Fruit fly (Drosophila melanogaster) whole organism, prepupa: Measurements from ENCODE around the gene CG42557.

Experiments
- Blimp-1 ChIP-seq: fragments of 200-800 bp; sonication (Bioruptor generic); optimal IDR thresholded peaks from 3 replicates; lab custom pipeline; 2017; ENCODE audit warnings: missing biosample characterization, missing genetic modification characterization, mild to moderate bottlenecking, moderate library complexity, missing genetic modification reagents
- CG10631 ChIP-seq: fragments of 200-800 bp; sonication (Bioruptor generic); optimal IDR thresholded peaks from 2 replicates; lab custom pipeline; 2016; ENCODE audit warnings: missing biosample characterization, missing genetic modification characterization
- CG10669 ChIP-seq: fragments of 200-800 bp; sonication (Bioruptor generic); optimal IDR thresholded peaks from 3 replicates; lab custom pipeline; 2018; ENCODE audit warnings: missing biosample characterization, mild to moderate bottlenecking, missing genetic modification characterization, moderate library complexity
- CG11294 ChIP-seq: fragments of 200-800 bp; sonication (Bioruptor generic); IDR thresholded peaks from 2 replicates; pipeline ENCODE4 v1.3.6; 2022; ENCODE audit warnings: missing biosample characterization, missing genetic modification characterization
- CG11902 ChIP-seq: fragments of 200-800 bp; sonication (Bioruptor generic); optimal IDR thresholded peaks from 3 replicates; lab custom pipeline; 2016; ENCODE audit warnings: missing biosample characterization, missing genetic modification characterization
- CG15336 ChIP-seq: fragments of 200-800 bp; sonication (Bioruptor generic); IDR thresholded peaks from 2 replicates; pipeline ENCODE4 v1.3.6; 2022; ENCODE audit warnings: missing biosample characterization, missing genetic modification characterization
- CG1621 ChIP-seq: fragments of 200-800 bp; sonication (Bioruptor generic); optimal IDR thresholded peaks from 3 replicates; lab custom pipeline; 2018; ENCODE audit warnings: missing biosample characterization, mild to moderate bottlenecking, missing genetic modification characterization
- CG3032 ChIP-seq: fragments of 200-800 bp; optimal IDR thresholded peaks from 2 replicates; lab custom pipeline; 2019; ENCODE audit warnings: missing biosample characterization, mild to moderate bottlenecking, missing genetic modification characterization, moderate library complexity
- CG31627 ChIP-seq: fragments of 200-800 bp; sonication (Bioruptor generic); optimal IDR thresholded peaks from 3 replicates; lab custom pipeline; 2016; ENCODE audit warnings: missing biosample characterization, missing genetic modification characterization
- CG32006 ChIP-seq: fragments of 200-800 bp; sonication (Bioruptor generic); optimal IDR thresholded peaks from 3 replicates; lab custom pipeline; 2017; ENCODE audit warnings: missing biosample characterization, mild to moderate bottlenecking, missing genetic modification characterization
- CG34406 ChIP-seq: fragments of 200-800 bp; sonication (Bioruptor generic); optimal IDR thresholded peaks from 3 replicates; lab custom pipeline; 2016; ENCODE audit warnings: missing biosample characterization, missing genetic modification characterization
- CG3919 ChIP-seq: fragments of 200-800 bp; sonication (Bioruptor generic); optimal IDR thresholded peaks from 3 replicates; lab custom pipeline; 2016; ENCODE audit warnings: missing biosample characterization, missing genetic modification characterization
- CG4318 ChIP-seq: fragments of 200-800 bp; sonication (Bioruptor generic); optimal IDR thresholded peaks from 3 replicates; lab custom pipeline; 2017; ENCODE audit warnings: missing biosample characterization, mild to moderate bottlenecking, missing genetic modification characterization
- CG6163 ChIP-seq: fragments of 200-800 bp; sonication (Bioruptor generic); IDR thresholded peaks from 3 replicates; pipeline ENCODE4 v1.3.6; 2022; ENCODE audit warnings: missing biosample characterization, missing genetic modification characterization
- CG6276 ChIP-seq: fragments of 200-800 bp; sonication (Bioruptor generic); optimal IDR thresholded peaks from 2 replicates; lab custom pipeline; 2017; ENCODE audit warnings: missing biosample characterization, mild to moderate bottlenecking, missing genetic modification characterization
- CG6792 ChIP-seq: fragments of 200-800 bp; sonication (Bioruptor generic); optimal IDR thresholded peaks from 3 replicates; lab custom pipeline; 2016; ENCODE audit warnings: missing biosample characterization, missing genetic modification characterization
- CG6808 ChIP-seq: fragments of 200-800 bp; sonication (Bioruptor generic); optimal IDR thresholded peaks from 3 replicates; lab custom pipeline; 2017; ENCODE audit warnings: missing biosample characterization, missing genetic modification characterization, mild to moderate bottlenecking, moderate library complexity, missing genetic modification reagents
- CG7368 ChIP-seq: fragments of 200-800 bp; sonication (Bioruptor generic); optimal IDR thresholded peaks from 3 replicates; lab custom pipeline; 2016; ENCODE audit warnings: missing biosample characterization, missing genetic modification characterization
- CG8119 ChIP-seq: fragments of 200-800 bp; sonication (Bioruptor generic); IDR thresholded peaks from 3 replicates; pipeline ENCODE4 v1.3.6; 2022; ENCODE audit warnings: missing biosample characterization, missing genetic modification characterization
- CG8632 ChIP-seq: fragments of 200-800 bp; sonication (Bioruptor generic); optimal IDR thresholded peaks from 3 replicates; lab custom pipeline; 2016; ENCODE audit warnings: missing biosample characterization, missing genetic modification characterization
- CG9139 ChIP-seq: fragments of 200-800 bp; sonication (Bioruptor generic); optimal IDR thresholded peaks from 3 replicates; lab custom pipeline; 2017; ENCODE audit warnings: missing biosample characterization, mild to moderate bottlenecking, missing genetic modification characterization
- Eip75B ChIP-seq: fragments of 200-800 bp; sonication (Bioruptor generic); optimal IDR thresholded peaks from 3 replicates; lab custom pipeline; 2016; ENCODE audit warnings: missing biosample characterization, missing genetic modification characterization
- Eip78C ChIP-seq: fragments of 200-800 bp; sonication (Bioruptor generic); peaks from one replicate; lab custom pipeline; 2016; ENCODE audit warnings: missing biosample characterization, missing genetic modification characterization
- Eip93F ChIP-seq: fragments of 200-800 bp; sonication (Bioruptor generic); optimal IDR thresholded peaks from 2 replicates; lab custom pipeline; 2016; ENCODE audit warnings: missing biosample characterization, mild to moderate bottlenecking, missing genetic modification characterization
- Ets96B ChIP-seq: fragments of 200-800 bp; optimal IDR thresholded peaks from 2 replicates; lab custom pipeline; 2019; ENCODE audit warnings: missing biosample characterization, mild to moderate bottlenecking, missing genetic modification characterization, moderate library complexity
- Gug ChIP-seq: fragments of 200-800 bp; sonication (Bioruptor generic); IDR thresholded peaks from 2 replicates; pipeline ENCODE4 v1.3.6; 2022; ENCODE audit warnings: missing biosample characterization, missing genetic modification characterization
- Hr38 ChIP-seq: sonication (Bioruptor generic); optimal IDR thresholded peaks from 2 replicates; lab custom pipeline; 2016; ENCODE audit warnings: missing biosample characterization, missing genetic modification characterization
- Hr39 ChIP-seq: fragments of 200-800 bp; sonication (Bioruptor generic); optimal IDR thresholded peaks from 2 replicates; lab custom pipeline; 2016; ENCODE audit warnings: missing biosample characterization, missing genetic modification characterization
- Lpt ChIP-seq: fragments of 200-800 bp; sonication (Bioruptor generic); optimal IDR thresholded peaks from 3 replicates; lab custom pipeline; 2016; ENCODE audit warnings: missing biosample characterization, missing genetic modification characterization
- Met ChIP-seq: fragments of 200-800 bp; sonication (Bioruptor generic); optimal IDR thresholded peaks from 3 replicates; lab custom pipeline; 2016; ENCODE audit warnings: missing biosample characterization, missing genetic modification characterization
- OdsH ChIP-seq: fragments of 200-800 bp; sonication (Bioruptor generic); optimal IDR thresholded peaks from 3 replicates; lab custom pipeline; 2016; ENCODE audit warnings: missing biosample characterization, missing genetic modification characterization
- Sox102F ChIP-seq: fragments of 200-800 bp; sonication (Bioruptor generic); optimal IDR thresholded peaks from 2 replicates; lab custom pipeline; 2016; ENCODE audit warnings: missing biosample characterization, mild to moderate bottlenecking, missing genetic modification characterization
- Sox14 ChIP-seq: fragments of 200-800 bp; sonication (Bioruptor generic); optimal IDR thresholded peaks from 3 replicates; lab custom pipeline; 2016; ENCODE audit warnings: missing biosample characterization, missing genetic modification characterization
- achi ChIP-seq: fragments of 200-800 bp; sonication (Bioruptor generic); optimal IDR thresholded peaks from 3 replicates; lab custom pipeline; 2016; ENCODE audit warnings: missing biosample characterization, missing genetic modification characterization
- acj6 ChIP-seq: fragments of 200-800 bp; sonication (Bioruptor generic); optimal IDR thresholded peaks from 3 replicates; lab custom pipeline; 2016; ENCODE audit warnings: missing biosample characterization, missing genetic modification characterization
- cyc ChIP-seq: fragments of 200-800 bp; sonication (Bioruptor generic); optimal IDR thresholded peaks from 3 replicates; lab custom pipeline; 2016; ENCODE audit warnings: missing biosample characterization, missing genetic modification characterization
- fd59A ChIP-seq: fragments of 200-800 bp; sonication (Bioruptor generic); optimal IDR thresholded peaks from 2 replicates; lab custom pipeline; 2017; ENCODE audit warnings: missing biosample characterization, mild to moderate bottlenecking, missing genetic modification characterization, missing genetic modification reagents
- fd85E ChIP-seq: fragments of 200-800 bp; sonication (Bioruptor generic); optimal IDR thresholded peaks from 3 replicates; lab custom pipeline; 2016; ENCODE audit warnings: missing biosample characterization, missing genetic modification characterization
- fkh ChIP-seq: fragments of 200-800 bp; sonication (Bioruptor generic); optimal IDR thresholded peaks from 3 replicates; lab custom pipeline; 2017; ENCODE audit warnings: missing biosample characterization, mild to moderate bottlenecking, missing genetic modification characterization, moderate library complexity
- lz ChIP-seq: fragments of 200-800 bp; sonication (Bioruptor generic); optimal IDR thresholded peaks from 3 replicates; lab custom pipeline; 2016; ENCODE audit warnings: missing biosample characterization, missing genetic modification characterization
- net ChIP-seq: fragments of 200-800 bp; sonication (Bioruptor generic); optimal IDR thresholded peaks from 3 replicates; lab custom pipeline; 2016; ENCODE audit warnings: missing biosample characterization, missing genetic modification characterization
- pdm3 ChIP-seq: fragments of 200-800 bp; sonication (Bioruptor generic); optimal IDR thresholded peaks from 3 replicates; lab custom pipeline; 2016; ENCODE audit warnings: missing biosample characterization, missing genetic modification characterization
- salr ChIP-seq, 2 experiments: fragments of 200-800 bp; sonication (Bioruptor generic); optimal IDR thresholded peaks; 3 replicates each; lab custom pipeline; 2016 to 2018; ENCODE audit warnings: missing biosample characterization in 2 of 2, missing genetic modification characterization in 2 of 2, mild to moderate bottlenecking in 1 of 2
- ss ChIP-seq, 2 experiments: fragments of 200-800 bp; sonication (Bioruptor generic); optimal IDR thresholded peaks; 2 replicates in 1 of 2; 3 replicates in 1 of 2; lab custom pipeline; 2017 to 2018; ENCODE audit warnings: mild to moderate bottlenecking in 2 of 2, missing biosample characterization in 2 of 2, missing genetic modification characterization in 2 of 2, moderate library complexity in 1 of 2
- svp ChIP-seq: fragments of 200-800 bp; sonication (Bioruptor generic); peaks from one replicate; lab custom pipeline; 2016; ENCODE audit warnings: missing biosample characterization, missing genetic modification characterization
- topi ChIP-seq: fragments of 200-800 bp; sonication (Bioruptor generic); optimal IDR thresholded peaks from 3 replicates; lab custom pipeline; 2016; ENCODE audit warnings: missing biosample characterization, missing genetic modification characterization

The CG42557 gene

dm6 chr3R:29969347-29969746 lies 36.3 kb downstream of the CG42557 start, which contains the start of gene TkR99D:
Gene TkR99D, minus strand, starts transcription at chr3R:29969447.
- TF ChIP-seq pdm3 (no peak), achi (GFP tag; lab: Kevin White, UChicago) (no peak), cyc (GFP tag; lab: Kevin White, UChicago) (no peak), CG6808 (GFP tag; lab: Kevin White, UChicago) (no peak), OdsH (GFP tag; lab: Kevin White, UChicago) (no peak), Eip75B (GFP tag; lab: Kevin White, UChicago) (no peak), CG7368 (GFP tag; lab: Kevin White, UChicago) (no peak)

DNA sequence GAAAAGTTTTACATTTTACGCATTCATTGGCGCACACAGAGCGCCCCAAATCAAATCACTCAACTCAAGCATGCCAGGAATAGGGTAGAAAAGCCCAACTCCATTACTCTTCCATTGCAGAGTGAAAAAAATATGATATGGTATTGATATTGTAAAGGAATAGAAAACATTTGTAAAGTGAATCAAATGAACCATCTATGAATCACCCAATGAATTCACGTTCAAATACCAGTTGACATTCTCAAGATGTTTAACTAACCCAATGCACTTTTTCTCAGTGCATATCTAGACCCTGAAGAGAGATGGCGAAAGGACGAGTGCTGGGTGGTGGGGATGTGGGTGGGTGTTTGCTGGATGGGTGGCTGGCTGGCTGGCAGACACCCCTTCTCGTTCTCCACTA lies 45.5 kb downstream of the CG42557 start:
- peak; percentile 1 for TF ChIP-seq Eip75B (GFP tag; lab: Kevin White, UChicago)
- TF ChIP-seq Gug: no peak
- TF ChIP-seq CG3919: peak; percentile 8
- peak; percentile 69 for TF ChIP-seq Eip78C (GFP tag; lab: Kevin White, UChicago)
- TF ChIP-seq Hr39 (GFP tag; lab: Kevin White, UChicago): peak; percentile 31
- TF ChIP-seq Hr38 (GFP tag; lab: Kevin White, UChicago): no peak
- no peak for TF ChIP-seq CG3032 (tag; lab: Kevin White, UChicago)
- peak; percentile 26 for TF ChIP-seq acj6 (GFP tag; lab: Kevin White, UChicago)
- TF ChIP-seq CG10669 (GFP tag; lab: Kevin White, UChicago): peak; percentile 27
- peak; percentile 20 for TF ChIP-seq OdsH (GFP tag; lab: Kevin White, UChicago)
- peak; percentile 16 for TF ChIP-seq cyc (GFP tag; lab: Kevin White, UChicago)
- TF ChIP-seq topi (GFP tag; lab: Kevin White, UChicago): peak; percentile 20
- peak; percentile 17 for TF ChIP-seq CG31627 (GFP tag; lab: Kevin White, UChicago)
- TF ChIP-seq CG6163: peak; percentile 49; the same call in 2 of the 3 replicates
- peak; percentile 10 for TF ChIP-seq CG32006 (GFP tag; lab: Kevin White, UChicago)
- no peak for TF ChIP-seq ss (GFP tag; optimal IDR thresholded peaks at IDR 0.05; lab: Kevin White, UChicago)
- TF ChIP-seq CG10631 (GFP tag; lab: Kevin White, UChicago): peak; percentile 1
- peak; percentile 4 for TF ChIP-seq CG6792
- TF ChIP-seq CG11902 (GFP tag; lab: Kevin White, UChicago): no peak
- TF ChIP-seq achi (GFP tag; lab: Kevin White, UChicago): no peak
- peak; percentile 4 for TF ChIP-seq fd59A (GFP tag; lab: Kevin White, UChicago)
- TF ChIP-seq Met: peak; percentile 9
- peak; percentile 30 for TF ChIP-seq Ets96B (tag; lab: Kevin White, UChicago)
- TF ChIP-seq svp: peak; percentile 71
- peak; percentile 0 for TF ChIP-seq CG34406 (GFP tag; lab: Kevin White, UChicago)
- no peak for TF ChIP-seq CG4318
- TF ChIP-seq Sox102F (GFP tag; lab: Kevin White, UChicago): peak; percentile 22
- TF ChIP-seq pdm3: peak; percentile 14
- TF ChIP-seq, all 60 proteins: peak for 21

dm6 chr3R:29981479-29981878 lies 48.4 kb downstream of the CG42557 start:
- no peak for TF ChIP-seq CG1621
- TF ChIP-seq CG32006 (GFP tag; lab: Kevin White, UChicago): peak; percentile 48
- no peak for TF ChIP-seq fd85E (GFP tag; lab: Kevin White, UChicago)
- no peak for TF ChIP-seq CG11294 (GFP tag; lab: Robert Waterston, UW)
- peak; percentile 26 for TF ChIP-seq lz (GFP tag; lab: Kevin White, UChicago)
- peak; percentile 70 for TF ChIP-seq CG6163
- TF ChIP-seq Sox14: peak; percentile 24
- no peak for TF ChIP-seq CG11902 (GFP tag; lab: Kevin White, UChicago)
- no peak for TF ChIP-seq CG9139 (GFP tag; lab: Kevin White, UChicago)
- no peak for TF ChIP-seq Eip93F (GFP tag; lab: Kevin White, UChicago)
- TF ChIP-seq CG10631 (GFP tag; lab: Kevin White, UChicago): peak; percentile 19
- TF ChIP-seq Hr39 (GFP tag; lab: Kevin White, UChicago): peak; percentile 39
- no peak for TF ChIP-seq salr (GFP tag; optimal IDR thresholded peaks at IDR 0.05; lab: Kevin White, UChicago)
- TF ChIP-seq CG34406 (GFP tag; lab: Kevin White, UChicago): peak; percentile 18
- TF ChIP-seq CG6792: peak; percentile 51
- TF ChIP-seq Lpt (GFP tag; lab: Kevin White, UChicago): peak; percentile 15
- TF ChIP-seq CG3032 (tag; lab: Kevin White, UChicago): no peak
- peak; percentile 39 for TF ChIP-seq CG8119 (GFP tag; lab: Robert Waterston, UW)
- TF ChIP-seq achi (GFP tag; lab: Kevin White, UChicago): peak; percentile 28
- TF ChIP-seq Blimp-1 (GFP tag; lab: Kevin White, UChicago): no peak
- TF ChIP-seq fkh: no peak
- peak; percentile 8 for TF ChIP-seq CG8632 (GFP tag; lab: Kevin White, UChicago)
- peak; percentile 48 for TF ChIP-seq cyc (GFP tag; lab: Kevin White, UChicago)
- TF ChIP-seq Met: no peak
- no peak for TF ChIP-seq net (GFP tag; lab: Kevin White, UChicago)
- peak; percentile 6 for TF ChIP-seq CG4318
- peak; percentile 72 for TF ChIP-seq CG15336 (GFP tag; lab: Robert Waterston, UW)
- no peak for TF ChIP-seq ss (GFP tag; optimal IDR thresholded peaks at IDR 0.05; lab: Kevin White, UChicago)
- TF ChIP-seq topi (GFP tag; lab: Kevin White, UChicago): peak; percentile 25
- TF ChIP-seq CG6276 (GFP tag; lab: Kevin White, UChicago): peak; percentile 16
- TF ChIP-seq CG7368 (GFP tag; lab: Kevin White, UChicago): no peak
